Fruit fly (Drosophila melanogaster): Measurements from ENCODE around the gene CG13813.
A peak's percentile ranks its signal among the peaks of the same experiment; 100 is the strongest.

The CG13813 gene

DNA sequence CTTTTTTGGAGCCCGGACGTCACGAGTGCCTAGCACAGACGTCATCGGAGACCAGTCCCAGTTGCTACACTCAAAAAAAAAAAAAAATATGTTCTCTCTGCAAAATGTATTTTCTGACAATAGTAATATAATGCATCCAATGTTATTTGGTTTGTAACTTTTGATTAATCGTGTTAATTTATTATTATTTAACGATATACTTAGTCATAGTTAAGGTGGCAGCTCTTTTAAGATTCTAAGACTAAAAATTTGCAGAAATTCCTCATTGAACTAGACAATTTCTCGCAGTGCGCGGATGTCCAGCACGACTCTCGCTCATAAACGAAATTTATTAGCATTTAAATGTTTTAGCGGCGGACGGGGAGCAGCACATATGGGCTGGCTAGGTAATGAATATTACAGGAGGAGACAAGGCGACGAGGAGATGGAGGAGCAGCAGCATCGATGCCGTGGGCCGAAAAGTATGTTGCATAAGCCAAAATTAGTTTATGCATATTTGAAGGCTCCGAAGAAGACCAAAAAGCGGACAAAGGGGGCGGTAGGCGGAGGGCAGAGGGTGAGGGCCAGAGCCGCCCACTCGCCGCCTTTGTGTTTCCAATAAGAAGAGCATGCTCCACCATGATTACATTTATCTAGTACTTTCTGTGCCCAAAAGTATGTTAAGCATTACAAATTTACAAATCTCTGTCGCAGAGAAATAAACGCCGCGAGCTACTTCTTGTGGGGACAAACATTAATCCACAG lies 48.0 kb upstream of the CG13813 start (continued):
- no peak for TF ChIP-seq CG6683 (GFP tag; optimal IDR thresholded peaks at IDR 0.05)
- peak; percentile 7 for TF ChIP-seq CG8281 (tag; optimal IDR thresholded peaks at IDR 0.05)
- peak; percentile 17 for TF ChIP-seq fd3F (GFP tag; optimal IDR thresholded peaks at IDR 0.05)
- TF ChIP-seq Xrp1 (GFP tag; IDR thresholded peaks at IDR 0.05) = peak; percentile 45; the same call in 1 of the 2 replicates
- no peak for TF ChIP-seq ken (GFP tag; IDR thresholded peaks at IDR 0.05)
- TF ChIP-seq ems (GFP tag; optimal IDR thresholded peaks at IDR 0.05) = no peak
- no peak for TF ChIP-seq CG15601 (tag; optimal IDR thresholded peaks at IDR 0.05)
- TF ChIP-seq sqz (GFP tag; optimal IDR thresholded peaks at IDR 0.05) = no peak
- peak; percentile 47 for TF ChIP-seq CG1647 (GFP tag; optimal IDR thresholded peaks at IDR 0.05)
- peak; percentile 2 for TF ChIP-seq fu2 (GFP tag; optimal IDR thresholded peaks at IDR 0.05)
- no peak for TF ChIP-seq CG8359 (GFP tag; optimal IDR thresholded peaks at IDR 0.05; ENCODE audit: borderline replicate concordance)
- peak; percentile 6 for TF ChIP-seq CG13123 (GFP tag; optimal IDR thresholded peaks at IDR 0.05)
- TF ChIP-seq Bgb (GFP tag; IDR thresholded peaks at IDR 0.05; ENCODE audit: partially characterized antibody) = no peak
- TF ChIP-seq CG10462 (GFP tag; optimal IDR thresholded peaks at IDR 0.05) = no peak
- peak; percentile 2 for TF ChIP-seq CG4820 (GFP tag; optimal IDR thresholded peaks at IDR 0.05)
- no peak for TF ChIP-seq CG4617 (GFP tag; optimal IDR thresholded peaks at IDR 0.05; ENCODE audit: borderline replicate concordance)
- TF ChIP-seq CG15269 (tag; optimal IDR thresholded peaks at IDR 0.05) = peak; percentile 59
- TF ChIP-seq CG6254 (GFP tag; optimal IDR thresholded peaks at IDR 0.05) = no peak
- TF ChIP-seq Six4 (GFP tag; optimal IDR thresholded peaks at IDR 0.05) = no peak
- no peak for TF ChIP-seq her (GFP tag; optimal IDR thresholded peaks at IDR 0.05)
- peak; percentile 9 for TF ChIP-seq Max (GFP tag; optimal IDR thresholded peaks at IDR 0.05)
- no peak for TF ChIP-seq Dref (GFP tag; IDR thresholded peaks at IDR 0.05)
- TF ChIP-seq org-1 (GFP tag; optimal IDR thresholded peaks at IDR 0.05) = peak; percentile 33
- no peak for TF ChIP-seq Antp (GFP tag; optimal IDR thresholded peaks at IDR 0.05)
- peak; percentile 14 for TF ChIP-seq scrt (GFP tag; optimal IDR thresholded peaks at IDR 0.05)
- TF ChIP-seq cg (GFP tag; optimal IDR thresholded peaks at IDR 0.05) = no peak
- TF ChIP-seq CG7357 (GFP tag; IDR thresholded peaks at IDR 0.05) = no peak
- TF ChIP-seq dati (GFP tag; IDR thresholded peaks at IDR 0.05) = no peak
- no peak for TF ChIP-seq HLHmδ (GFP tag; optimal IDR thresholded peaks at IDR 0.05)
- TF ChIP-seq Mad (GFP tag; optimal IDR thresholded peaks at IDR 0.05) = no peak
- peak; percentile 35 for TF ChIP-seq CG13296 (GFP tag; optimal IDR thresholded peaks at IDR 0.05)
- peak; percentile 52 to 60 for TF ChIP-seq Pdp1 (GFP tag; optimal IDR thresholded peaks at IDR 0.05)
- TF ChIP-seq esg (GFP tag; conservative IDR thresholded peaks at IDR 0.05) = peak; percentile 48
- no peak for TF ChIP-seq gfzf (GFP tag; optimal IDR thresholded peaks at IDR 0.05)
- no peak for TF ChIP-seq CG33213 (GFP tag; optimal IDR thresholded peaks at IDR 0.05)
- TF ChIP-seq CG6854 (GFP tag; optimal IDR thresholded peaks at IDR 0.05) = no peak
- TF ChIP-seq wdn (GFP tag; IDR thresholded peaks at IDR 0.05) = 0 out of 2 replicates have a peak, but pooled peaks have one; percentile 8
- TF ChIP-seq CG42726 (GFP tag; IDR thresholded peaks at IDR 0.05; ENCODE audit: partially characterized antibody) = no peak
- peak; percentile 40 for TF ChIP-seq fd96Cb (tag; optimal IDR thresholded peaks at IDR 0.05)
- no peak for TF ChIP-seq Bdp1 (GFP tag; optimal IDR thresholded peaks at IDR 0.05)
- TF ChIP-seq Eip74EF (GFP tag; optimal IDR thresholded peaks at IDR 0.05) = no peak
- peak; percentile 58 for TF ChIP-seq CG30403 (GFP tag; optimal IDR thresholded peaks at IDR 0.05)
- no peak for TF ChIP-seq D19B (GFP tag; optimal IDR thresholded peaks at IDR 0.05)
- peak; percentile 28 for TF ChIP-seq CG11723 (GFP tag; optimal IDR thresholded peaks at IDR 0.05)
- TF ChIP-seq CG16813 (GFP tag; IDR thresholded peaks at IDR 0.05; ENCODE audit: partially characterized antibody) = no peak
- TF ChIP-seq mld (GFP tag; IDR thresholded peaks at IDR 0.05; ENCODE audit: partially characterized antibody) = no peak
- no peak for TF ChIP-seq usp (GFP tag; optimal IDR thresholded peaks at IDR 0.05)
- TF ChIP-seq pfk (GFP tag; optimal IDR thresholded peaks at IDR 0.05) = no peak
- TF ChIP-seq CG11560 (tag; IDR thresholded peaks at IDR 0.05) = 0 out of 3 replicates have a peak, but pooled peaks have one; percentile 44
